Fruit fly (Drosophila melanogaster) whole organism, adult: ENCODE measurements around the gene Rpt5.

Experiments
- CG11617 ChIP-seq: fragments of 200-800 bp; sonication (Bioruptor generic); optimal IDR thresholded peaks from 2 replicates; lab custom pipeline; 2017; ENCODE audit warnings: mild to moderate bottlenecking, missing biosample characterization, missing genetic modification reagents, missing genetic modification characterization
- CG7045 ChIP-seq: fragments of 200-800 bp; sonication (Bioruptor generic); optimal IDR thresholded peaks from 2 replicates; lab custom pipeline; 2017; ENCODE audit warnings: missing biosample characterization, mild to moderate bottlenecking, missing genetic modification characterization
- Crg-1 ChIP-seq: fragments of 200-800 bp; sonication (Bioruptor generic); optimal IDR thresholded peaks from 2 replicates; lab custom pipeline; 2016; ENCODE audit warnings: missing biosample characterization, missing genetic modification characterization
- cic ChIP-seq: fragments of 200-800 bp; sonication (Bioruptor generic); optimal IDR thresholded peaks from 2 replicates; lab custom pipeline; 2017; ENCODE audit warnings: missing biosample characterization, mild to moderate bottlenecking, missing genetic modification characterization, moderate library complexity
- kay ChIP-seq: fragments of 200-800 bp; sonication (Bioruptor generic); peaks from one replicate; lab custom pipeline; 2016; ENCODE audit warnings: missing biosample characterization, missing genetic modification characterization, borderline replicate concordance

dm6 chr3R:23704383-23705033 is 48.2 kb upstream of the Rpt5 start, which contains the start of gene Gba1b:
- no peak for TF ChIP-seq CG11617
- TF ChIP-seq CG7045, result no peak
- no peak for TF ChIP-seq kay (GFP tag; lab: Kevin White, UChicago)
- TF ChIP-seq Crg-1 (GFP tag; lab: Kevin White, UChicago), result no peak
- TF ChIP-seq cic (GFP tag; lab: Kevin White, UChicago), result no peak
